Fruit fly (Drosophila melanogaster): ENCODE data around the gene pzg.

The pzg gene

DNA sequence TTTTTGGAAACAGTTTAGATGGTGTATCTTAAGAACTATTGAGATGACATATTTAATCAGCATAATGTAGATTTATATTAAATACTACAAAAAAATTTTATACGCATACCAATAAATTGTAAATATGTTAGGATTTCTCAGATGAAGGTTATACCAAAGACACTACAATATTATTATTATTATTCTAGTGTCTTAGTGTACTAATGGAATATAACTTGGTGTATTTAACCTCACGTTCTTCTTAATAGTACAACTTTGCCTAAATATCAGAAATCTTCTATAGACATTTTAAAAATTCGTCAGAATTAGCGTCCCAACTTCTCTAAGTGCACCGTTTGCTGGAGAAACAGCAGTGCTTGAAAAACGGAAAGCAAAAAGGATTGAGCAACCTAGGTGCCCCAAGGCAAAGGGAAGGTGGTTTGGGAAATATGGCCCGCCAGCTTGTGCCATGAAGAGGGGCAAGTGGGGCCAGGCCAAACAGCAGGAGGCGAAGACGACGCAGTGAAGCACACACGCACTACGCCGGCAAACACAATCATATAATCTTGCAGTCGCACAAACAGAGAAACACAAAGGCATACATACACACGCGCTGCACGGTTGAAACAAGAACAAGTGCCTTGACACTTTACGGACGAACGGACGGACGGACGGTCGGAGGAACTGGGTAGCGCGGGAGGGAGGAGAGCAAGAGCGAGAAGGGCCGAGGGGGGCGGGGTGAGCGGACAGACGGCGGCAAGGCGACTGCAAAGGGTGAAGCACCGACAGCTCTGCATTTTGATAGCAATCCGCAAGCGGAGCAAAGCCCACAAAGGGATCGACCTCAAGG, 32.8 kb upstream of the pzg start (continued):
- TF ChIP-seq CG7839 (tag; optimal IDR thresholded peaks at IDR 0.05) (no peak), stwl (tag; optimal IDR thresholded peaks at IDR 0.05) (no peak), Hr78 (GFP tag; optimal IDR thresholded peaks at IDR 0.05) (peak in 1 of 2 experiments; percentile 17), CG3163 (GFP tag; optimal IDR thresholded peaks at IDR 0.05) (no peak), CG1832 (GFP tag; optimal IDR thresholded peaks at IDR 0.05) (no peak), Ets65A (GFP tag) (peak; percentile 5), Ets97D (GFP tag; optimal IDR thresholded peaks at IDR 0.05) (no peak), CG11247 (GFP tag; IDR thresholded peaks at IDR 0.05) (no peak), ro (GFP tag; IDR thresholded peaks at IDR 0.05) (no peak), CG6272 (GFP tag; IDR thresholded peaks at IDR 0.05) (no peak), CG15011 (GFP tag; optimal IDR thresholded peaks at IDR 0.05) (no peak), prd (optimal IDR thresholded peaks at IDR 0.05) (no peak), prd (GFP tag; IDR thresholded peaks at IDR 0.05) (no peak), CG8478 (optimal IDR thresholded peaks at IDR 0.05) (no peak), CG2875 (GFP tag; optimal IDR thresholded peaks at IDR 0.05) (no peak), GATAe (GFP tag; conservative IDR thresholded peaks at IDR 0.05) (no peak), CG9609 (GFP tag; optimal IDR thresholded peaks at IDR 0.05) (no peak), CG6254 (GFP tag; optimal IDR thresholded peaks at IDR 0.05) (no peak), exex (tag; optimal IDR thresholded peaks at IDR 0.05) (no peak), so (GFP tag; IDR thresholded peaks at IDR 0.05) (no peak; the same call in 2 of the 3 replicates), CG15601 (tag; optimal IDR thresholded peaks at IDR 0.05) (no peak), cad (GFP tag; optimal IDR thresholded peaks at IDR 0.05) (no peak), Camta (GFP tag; optimal IDR thresholded peaks at IDR 0.05) (no peak), CG5180 (GFP tag; optimal IDR thresholded peaks at IDR 0.05) (no peak), CG4707 (GFP tag; optimal IDR thresholded peaks at IDR 0.05) (no peak), Chrac-16 (GFP tag; optimal IDR thresholded peaks at IDR 0.05) (no peak), CG10565 (GFP tag; optimal IDR thresholded peaks at IDR 0.05) (no peak), CG3847 (GFP tag; IDR thresholded peaks at IDR 0.05) (no peak), vnd (GFP tag; IDR thresholded peaks at IDR 0.05; ENCODE audit: partially characterized antibody) (0 out of 3 replicates have a peak, but pooled peaks have one; percentile 24), CG9876 (GFP tag; optimal IDR thresholded peaks at IDR 0.05) (no peak), CG4617 (GFP tag; optimal IDR thresholded peaks at IDR 0.05; ENCODE audit: borderline replicate concordance) (no peak), CG8281 (tag; optimal IDR thresholded peaks at IDR 0.05) (no peak), CG4730 (GFP tag; IDR thresholded peaks at IDR 0.05) (no peak), shn (GFP tag; optimal IDR thresholded peaks at IDR 0.05) (no peak), ash1 (GFP tag; optimal IDR thresholded peaks at IDR 0.05) (no peak), ara (GFP tag; IDR thresholded peaks at IDR 0.05) (no peak), CG12071 (GFP tag; optimal IDR thresholded peaks at IDR 0.05) (no peak), Sox102F (GFP tag; optimal IDR thresholded peaks at IDR 0.05) (no peak), CG7271 (tag; optimal IDR thresholded peaks at IDR 0.05) (no peak), CG6854 (GFP tag; optimal IDR thresholded peaks at IDR 0.05) (no peak), CG4282 (GFP tag; optimal IDR thresholded peaks at IDR 0.05) (no peak), da (GFP tag; optimal IDR thresholded peaks at IDR 0.05) (no peak), lab (GFP tag; optimal IDR thresholded peaks at IDR 0.05) (no peak), sc (optimal IDR thresholded peaks at IDR 0.05) (no peak), sc (GFP tag; optimal IDR thresholded peaks at IDR 0.05) (no peak), tap (tag; optimal IDR thresholded peaks at IDR 0.05) (no peak), gsb-n (tag; optimal IDR thresholded peaks at IDR 0.05) (no peak), Six4 (GFP tag; optimal IDR thresholded peaks at IDR 0.05) (no peak), schlank (tag; optimal IDR thresholded peaks at IDR 0.05) (no peak), slp2 (GFP tag; optimal IDR thresholded peaks at IDR 0.05) (no peak)

Data from whole organism, embryonic.